Worm (Caenorhabditis elegans) whole organism, L4/young adult: ENCODE results near the gene srw-98.
"Not testable (repeated sequence)": the region's sequence is repeated elsewhere in the genome, so short reads cannot be mapped to it uniquely, and the experiment has no call there.

Experiments
- W03F9.2 ChIP-seq: fragments of 150-350 bp; optimal IDR thresholded peaks from 2 replicates; lab custom pipeline; 2014; ENCODE audit warnings: missing biosample characterization, missing genetic modification characterization
- dao-5 ChIP-seq: sonication (generic microtip); optimal IDR thresholded peaks from 2 replicates; lab custom pipeline; 2016; ENCODE audit warnings: missing genotype, missing genetic modification characterization, moderate library complexity, missing compliant biosample characterization
- him-1 ChIP-seq: sonication (generic microtip); optimal IDR thresholded peaks from 2 replicates; lab custom pipeline; 2016; ENCODE audit warnings: missing genotype, missing genetic modification reagents, missing genetic modification characterization, missing compliant biosample characterization

srw-98 gene

DNA sequence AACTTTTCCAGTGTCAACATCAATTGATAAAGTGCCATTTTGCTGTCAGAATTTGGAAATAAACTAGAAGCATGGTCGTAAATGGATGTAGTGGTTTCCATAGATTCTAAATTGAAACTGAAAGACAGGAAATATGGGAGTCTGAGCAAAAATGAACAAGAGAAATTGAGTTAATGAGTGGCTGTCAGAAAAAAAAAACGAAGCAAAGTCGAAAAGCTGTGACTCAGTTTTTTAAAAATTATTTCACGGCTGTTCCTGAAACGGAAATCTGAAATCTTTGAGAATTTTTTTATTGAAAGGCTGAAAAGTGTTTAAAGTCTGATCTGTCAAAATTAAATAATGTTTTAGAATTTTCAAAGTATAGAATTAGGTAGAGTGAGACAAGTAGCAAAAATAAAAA is at the start of gene srw-98:
Gene srw-98 (minus strand): TSS at position 101 of the 400 bp plus-strand sequence.
- TF ChIP-seq dao-5 (tag; lab: Kevin White, UChicago) (no peak), W03F9.2 (no peak), him-1 (tag; lab: Kevin White, UChicago) (no peak)

DNA sequence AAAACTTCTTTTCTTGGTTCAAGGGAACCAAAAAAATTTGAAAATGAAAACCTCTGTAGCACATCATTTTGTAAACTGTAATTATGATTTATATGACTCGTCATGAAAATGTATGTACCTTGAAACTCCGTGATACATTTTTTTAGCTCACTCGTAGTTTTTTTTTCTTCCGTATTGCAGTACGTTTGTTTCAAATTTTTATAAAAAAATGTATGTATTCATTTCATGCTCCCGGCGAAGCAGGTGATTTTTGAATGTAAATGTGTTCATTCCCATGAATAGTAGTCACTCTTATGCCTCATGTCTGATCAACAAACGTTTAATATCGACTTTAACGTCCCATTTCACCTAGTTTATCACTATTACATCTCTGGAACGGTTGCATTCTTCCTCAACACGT is 47.2 kb upstream of the srw-98 start, which contains the start of gene sri-27:
Gene sri-27 (plus strand): TSS at position 301 of the 400 bp plus-strand sequence.
- TF ChIP-seq W03F9.2 (no peak), him-1 (tag; lab: Kevin White, UChicago) (no peak), dao-5 (tag; lab: Kevin White, UChicago) (no peak)

DNA sequence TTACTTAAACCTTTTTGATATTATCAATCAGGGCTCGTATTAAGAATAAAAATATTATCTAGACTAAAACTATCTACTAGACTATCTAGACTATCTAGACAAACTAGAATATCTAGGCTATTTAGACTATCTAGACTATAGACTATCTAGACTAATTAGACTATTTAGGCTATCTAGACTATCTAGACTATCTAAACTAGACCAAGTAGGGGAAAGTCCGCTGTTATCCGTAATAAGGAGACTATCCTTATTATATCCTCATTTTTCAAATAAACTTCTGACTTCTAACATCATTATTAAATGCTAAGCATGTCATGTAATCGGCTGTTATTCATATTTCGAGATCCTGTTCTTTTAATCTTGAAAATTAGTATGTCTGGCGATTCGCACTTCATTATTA is 43.8 kb upstream of the srw-98 start, which contains the start of gene srw-101:
Gene srw-101 (plus strand): TSS at position 301 of the 400 bp plus-strand sequence.
- no peak for TF ChIP-seq dao-5 (tag; lab: Kevin White, UChicago)
- TF ChIP-seq W03F9.2, result no peak
- no peak for TF ChIP-seq him-1 (tag; lab: Kevin White, UChicago)

DNA sequence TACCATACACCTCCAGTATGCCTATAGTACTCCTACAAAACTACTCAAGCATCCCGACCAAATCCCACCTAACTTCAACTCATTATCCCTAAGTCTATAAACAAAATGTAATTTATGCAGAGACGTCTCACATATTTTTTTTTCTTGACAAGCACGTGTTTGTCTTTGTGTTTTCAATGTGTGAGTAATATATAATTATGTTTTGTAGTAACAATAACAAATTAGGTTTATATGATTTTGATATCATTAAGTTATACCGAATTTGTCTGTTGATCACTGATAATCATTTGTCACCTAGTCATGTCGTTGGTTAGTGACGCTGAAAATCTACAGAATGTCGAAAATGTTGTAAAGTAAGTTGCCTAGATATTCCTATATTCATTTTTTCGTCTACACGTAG is 41.8 kb upstream of the srw-98 start, which contains the start of gene srw-102:
Gene srw-102 (plus strand): TSS at position 301 of the 400 bp plus-strand sequence.
- TF ChIP-seq W03F9.2 (no peak), dao-5 (tag; lab: Kevin White, UChicago) (no peak)

DNA sequence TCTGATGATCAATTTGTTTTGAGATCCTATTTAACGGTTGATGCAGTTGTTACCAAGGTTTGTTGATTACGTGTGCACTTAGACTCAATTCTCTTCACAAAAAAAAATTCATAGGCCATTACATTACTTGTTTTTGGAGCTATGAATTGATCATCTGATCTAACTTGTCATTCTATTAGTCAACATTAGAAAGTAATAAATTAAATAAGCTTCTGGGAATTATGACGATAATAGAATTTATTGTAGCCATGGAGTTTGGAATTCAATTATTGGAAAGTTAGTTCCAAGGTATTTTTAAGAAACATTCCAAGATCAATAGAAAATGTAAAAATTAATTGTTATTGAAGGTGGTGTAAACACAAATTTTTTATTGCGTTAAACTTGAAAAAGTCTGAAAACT is 40.1 kb upstream of the srw-98 start:
- TF ChIP-seq W03F9.2 (no peak), dao-5 (tag; lab: Kevin White, UChicago) (no peak), him-1 (tag; lab: Kevin White, UChicago) (no peak)

DNA sequence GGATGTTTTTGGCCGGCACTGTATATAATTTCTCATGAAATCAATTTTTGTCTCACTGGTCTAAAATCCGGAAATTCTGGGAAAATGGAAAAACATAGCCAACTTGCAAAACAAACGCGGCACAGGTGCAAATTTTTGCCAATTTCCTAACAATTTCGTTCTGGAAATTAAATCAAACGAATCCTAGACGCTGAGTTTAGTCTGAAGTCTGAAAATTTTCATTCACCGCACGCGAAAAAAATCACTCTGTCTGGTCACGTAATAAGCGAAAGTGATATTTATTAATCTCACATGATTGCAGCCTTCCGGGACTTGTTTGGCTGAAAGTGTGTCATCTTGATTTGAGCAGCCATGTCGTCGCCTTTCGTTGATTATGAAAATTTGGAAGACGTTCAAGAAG is 38.8 kb upstream of the srw-98 start, which contains the start of gene srw-103:
Gene srw-103 (plus strand): TSS at position 301 of the 400 bp plus-strand sequence.
- TF ChIP-seq him-1 (tag; lab: Kevin White, UChicago), result no peak
- TF ChIP-seq W03F9.2, result no peak
- no peak for TF ChIP-seq dao-5 (tag; lab: Kevin White, UChicago)

DNA sequence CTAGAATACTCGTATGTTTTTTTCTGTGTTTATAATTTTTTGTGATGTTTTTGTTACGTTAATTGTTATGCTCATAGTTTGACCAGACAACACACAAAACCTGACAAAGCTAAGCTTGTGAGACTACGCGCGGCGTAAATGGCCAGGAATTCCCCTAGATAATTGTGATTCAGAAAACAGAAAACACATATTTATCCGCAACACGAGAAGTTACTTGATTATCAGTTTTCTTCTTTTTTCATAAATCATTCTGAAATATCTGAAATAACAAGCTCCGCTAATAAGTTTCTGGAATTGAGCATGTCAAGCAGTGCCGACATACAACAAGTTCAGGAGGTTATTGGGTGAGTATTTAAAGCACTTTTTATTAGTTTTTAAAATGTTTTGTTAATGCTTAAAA is 32.8 kb upstream of the srw-98 start, which contains the start of gene srw-100:
Gene srw-100 (plus strand): TSS at position 301 of the 400 bp plus-strand sequence.
- TF ChIP-seq dao-5 (tag; lab: Kevin White, UChicago), result no peak
- TF ChIP-seq W03F9.2, result no peak
- TF ChIP-seq him-1 (tag; lab: Kevin White, UChicago), result no peak

DNA sequence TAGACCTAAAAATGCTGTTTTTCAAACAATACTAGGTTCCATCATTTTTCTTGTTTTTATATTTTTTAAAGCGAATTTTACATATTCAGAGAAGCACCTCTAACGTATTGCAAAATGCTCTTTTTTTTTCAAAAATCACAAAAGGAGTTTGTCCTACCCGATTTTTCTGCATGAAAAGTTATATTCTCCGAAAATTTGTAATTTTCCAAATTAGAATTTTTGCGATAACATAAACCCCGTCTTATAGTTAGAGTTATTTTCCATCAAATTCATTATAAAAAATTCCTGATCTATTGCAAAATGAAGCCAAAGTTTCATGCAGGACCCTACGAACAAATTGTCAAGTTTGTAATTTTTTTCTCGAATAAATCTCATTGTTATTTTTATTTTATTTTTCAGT is 30.3 kb upstream of the srw-98 start, which contains the start of gene srw-99:
Gene srw-99 (plus strand): TSS at position 301 of the 400 bp plus-strand sequence.
- no peak for TF ChIP-seq dao-5 (tag; lab: Kevin White, UChicago)
- TF ChIP-seq him-1 (tag; lab: Kevin White, UChicago), result no peak
- no peak for TF ChIP-seq W03F9.2

DNA sequence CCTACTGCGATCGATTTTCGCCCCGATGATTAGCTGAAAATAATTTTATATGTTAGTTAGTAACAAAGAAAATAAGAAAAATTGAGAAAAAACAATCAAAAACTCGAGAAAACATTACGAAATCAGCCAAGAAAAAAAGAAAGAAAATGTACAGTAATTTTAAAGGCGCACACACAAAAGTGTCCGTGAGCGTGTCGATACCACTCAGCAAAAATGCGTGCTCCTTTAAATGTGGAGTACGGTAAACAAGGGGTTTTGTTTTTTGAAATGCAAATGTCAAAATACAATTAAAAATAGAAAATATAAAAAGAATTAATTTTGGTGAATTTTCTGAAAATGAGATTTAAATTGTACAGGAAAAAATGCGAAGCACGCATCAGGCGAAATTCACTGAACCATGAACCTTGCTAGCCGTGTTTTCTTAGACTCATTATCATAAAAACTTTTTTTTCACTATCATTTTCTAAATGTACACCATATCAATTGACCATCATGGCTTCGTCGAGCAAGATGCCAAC is 23.5 kb upstream of the srw-98 start, which contains the start of gene srw-90:
Gene srw-90 (plus strand): TSS at position 468 of the 518 bp plus-strand sequence.
- TF ChIP-seq him-1 (tag; lab: Kevin White, UChicago) (no peak), dao-5 (tag; lab: Kevin White, UChicago) (no peak)

DNA sequence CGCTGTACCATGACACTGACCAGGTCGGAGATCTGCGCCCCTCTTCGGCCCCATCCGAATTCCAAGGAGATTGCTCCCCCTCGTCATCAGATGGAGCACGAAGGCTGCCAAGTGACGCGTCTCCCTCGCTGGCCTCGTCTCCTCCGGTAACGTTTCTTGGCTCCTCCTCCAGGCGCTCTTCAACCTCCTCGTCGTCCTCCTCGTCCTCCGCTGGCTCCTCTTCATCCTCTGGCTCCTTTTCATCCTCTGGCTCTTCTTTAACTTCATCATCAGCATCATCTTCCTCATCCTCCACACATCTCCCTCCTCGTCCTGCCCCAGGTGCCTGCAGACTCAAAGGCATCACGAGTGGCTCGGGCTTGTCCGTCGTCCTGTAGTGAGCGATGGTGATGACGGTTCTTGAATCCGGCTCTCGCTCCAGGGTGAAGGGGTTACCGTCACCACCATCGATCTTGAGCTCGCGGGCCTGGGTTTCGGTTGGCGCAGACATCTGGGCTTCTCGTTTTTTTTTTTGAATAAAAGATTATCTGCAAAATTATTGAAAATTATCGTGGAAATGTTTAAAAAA is 21.2 kb upstream of the srw-98 start:
- no peak for TF ChIP-seq him-1 (tag; lab: Kevin White, UChicago)
- TF ChIP-seq dao-5 (tag; lab: Kevin White, UChicago), result no peak
- TF ChIP-seq W03F9.2, result no peak

DNA sequence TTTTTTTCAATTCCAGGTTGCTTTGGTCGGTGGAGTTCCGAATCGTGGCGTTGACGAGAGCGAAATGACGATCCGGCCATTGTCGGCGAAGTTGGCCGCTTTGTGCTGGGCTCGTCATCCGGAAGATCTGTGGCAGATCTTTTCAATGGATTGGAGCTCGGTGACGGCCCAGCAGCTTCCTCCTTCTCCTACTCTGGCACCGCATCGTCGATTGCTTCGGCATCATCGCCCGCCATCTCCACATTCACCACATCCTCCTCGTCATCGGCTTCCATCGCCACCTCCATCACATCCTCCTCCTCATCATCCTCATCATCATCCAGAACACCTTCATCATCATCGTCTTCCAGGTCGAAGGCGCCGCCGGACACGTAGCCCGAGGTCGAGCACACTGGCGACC is 20.3 kb upstream of the srw-98 start:
- TF ChIP-seq W03F9.2, result no peak
- TF ChIP-seq him-1 (tag; lab: Kevin White, UChicago), result no peak

DNA sequence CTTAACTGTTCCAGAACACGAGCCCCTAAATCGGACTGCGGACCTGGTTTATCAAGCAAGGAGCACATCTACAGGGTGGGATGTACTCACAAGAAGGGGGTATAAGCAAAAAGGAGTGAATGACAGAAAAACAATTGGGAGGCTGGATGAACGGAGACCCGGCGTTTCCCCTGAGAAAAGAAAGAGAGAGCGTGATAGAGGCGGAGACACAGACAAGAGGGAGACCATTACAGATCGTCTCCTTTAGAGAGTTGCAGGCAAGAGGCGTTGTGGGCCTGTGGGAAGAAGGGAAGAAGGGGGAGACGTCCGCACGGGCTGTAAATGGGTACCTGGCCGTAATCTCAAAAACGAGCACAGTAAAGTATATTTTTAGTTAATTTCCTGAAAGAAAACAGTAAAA is 15.7 kb upstream of the srw-98 start, which contains the start of gene Y46H3C.7:
Gene Y46H3C.7 (minus strand): TSS at position 147 of the 400 bp plus-strand sequence.
- TF ChIP-seq W03F9.2; him-1 (tag; lab: Kevin White, UChicago); dao-5 (tag; lab: Kevin White, UChicago): not testable (repeated sequence)

DNA sequence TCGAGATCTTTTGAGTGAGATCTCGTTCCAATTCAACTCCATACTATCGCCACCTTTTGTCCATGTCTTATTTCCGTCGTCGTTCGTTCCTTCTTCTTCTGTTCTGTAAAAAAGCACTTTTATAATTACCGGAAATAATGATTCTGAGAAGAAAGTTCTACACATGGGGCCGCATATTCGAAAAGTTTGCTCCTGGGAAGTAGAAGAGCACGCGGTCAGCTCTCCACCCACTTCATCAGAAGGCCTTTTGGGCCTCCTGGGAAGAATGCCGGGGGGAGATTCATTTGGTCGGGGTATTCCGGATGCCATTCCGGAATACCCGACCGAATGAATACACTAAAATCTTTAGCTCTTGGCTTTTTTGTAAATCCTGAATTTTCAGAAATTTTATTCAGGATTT is 14.4 kb upstream of the srw-98 start, which contains the start of gene Y46H3C.5:
Gene Y46H3C.5 (minus strand): TSS at position 2 of the 400 bp plus-strand sequence.
- not testable (repeated sequence) for TF ChIP-seq W03F9.2; him-1 (tag; lab: Kevin White, UChicago); dao-5 (tag; lab: Kevin White, UChicago)

DNA sequence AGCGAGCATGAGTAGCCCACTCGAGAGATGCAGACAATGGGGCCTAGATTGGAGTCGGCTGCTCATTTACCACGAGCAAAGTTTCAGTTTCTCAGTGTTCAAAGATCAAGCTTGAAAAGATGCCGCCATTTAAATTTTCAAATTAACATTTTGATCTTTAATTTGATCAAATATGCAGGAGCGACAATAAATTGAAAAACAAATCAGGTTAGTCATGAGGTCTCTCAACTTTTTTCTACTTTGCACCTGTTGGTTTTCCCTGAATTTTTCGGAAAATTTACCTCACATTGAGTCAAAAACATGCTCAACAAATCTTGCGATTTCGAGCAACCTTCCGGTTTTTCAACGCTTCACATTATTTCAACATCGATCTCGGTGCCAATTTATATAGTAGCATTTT is 7.2 kb upstream of the srw-98 start, which contains the start of gene srh-5:
Gene srh-5 (plus strand): TSS at position 301 of the 400 bp plus-strand sequence.
- TF ChIP-seq W03F9.2 (no peak), him-1 (tag; lab: Kevin White, UChicago) (no peak), dao-5 (tag; lab: Kevin White, UChicago) (no peak)
